In the genomic region with DNA sequence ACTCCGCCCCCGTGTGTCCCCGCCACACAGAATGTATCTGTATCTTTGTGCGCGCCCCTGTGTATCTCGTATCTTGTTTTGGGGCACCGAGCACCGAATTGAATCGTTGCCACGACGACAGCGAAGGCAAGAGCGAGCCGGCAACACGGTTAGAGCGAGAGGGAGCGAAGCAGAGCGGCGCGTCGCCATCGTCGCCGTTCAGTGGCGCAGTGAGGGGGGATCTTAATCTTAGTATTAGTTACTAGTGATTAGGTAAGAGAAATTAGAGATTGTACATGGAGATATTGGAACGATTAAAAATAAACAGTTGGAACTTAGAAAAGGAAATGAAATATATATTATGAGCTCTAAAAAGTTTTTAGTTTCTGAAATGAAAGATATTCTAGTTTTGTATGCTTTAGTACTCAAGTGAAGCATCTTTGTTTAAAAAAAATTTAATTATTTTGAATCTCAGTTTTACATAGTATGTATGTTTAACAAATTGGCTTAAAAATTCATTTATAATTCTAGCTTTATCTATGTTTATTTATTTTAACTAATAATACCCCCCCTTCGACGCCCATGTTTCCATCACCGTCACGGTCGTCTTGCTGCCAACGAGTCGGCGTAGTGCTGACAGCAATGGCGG, we compare ENCODE assay signal across 1 fruit fly cellular context.
TF ChIP-seq lines count a peak whose summit lies in the region.

No protein-coding gene starts in this region.

TF ChIP-seq in whole organism, embryonic, 481 proteins besides CTCF, POLR2A, EP300 and RAD21 (continued from another document and continues in another):
- peak; percentile 100 for TF ChIP-seq CG17361 (GFP tag; IDR thresholded peaks at IDR 0.05; lab: Robert Waterston, UW)
- TF ChIP-seq CG5953 (GFP tag; IDR thresholded peaks at IDR 0.05; lab: Robert Waterston, UW): peak; percentile 22; the same call in 1 of the 2 replicates
- peak; percentile 97 for TF ChIP-seq CG14710 (tag; optimal IDR thresholded peaks at IDR 0.05; lab: Kevin White, UChicago)
- peak; percentile 90 for TF ChIP-seq CG18476 (GFP tag; optimal IDR thresholded peaks at IDR 0.05; lab: Kevin White, UChicago)
- TF ChIP-seq HLH4C (GFP tag; IDR thresholded peaks at IDR 0.05; lab: Robert Waterston, UW; ENCODE audit: partially characterized antibody): no peak
- TF ChIP-seq dmrt99B (tag; optimal IDR thresholded peaks at IDR 0.05; lab: Kevin White, UChicago): peak; percentile 96
- TF ChIP-seq HHEX (GFP tag; optimal IDR thresholded peaks at IDR 0.05; lab: Kevin White, UChicago): peak; percentile 92
- peak; percentile 45; the same call in 2 of the 3 replicates for TF ChIP-seq sr (GFP tag; IDR thresholded peaks at IDR 0.05; lab: Robert Waterston, UW)
- TF ChIP-seq Doc2 (GFP tag; IDR thresholded peaks at IDR 0.05; lab: Robert Waterston, UW): 0 out of 2 replicates have a peak, but pooled peaks have one; percentile 40
- TF ChIP-seq Lim3 (GFP tag; IDR thresholded peaks at IDR 0.05; lab: Robert Waterston, UW): no peak; the same call in 1 of the 2 replicates
- 0 out of 2 replicates have a peak, but pooled peaks have one; percentile 36 for TF ChIP-seq toy (GFP tag; IDR thresholded peaks at IDR 0.05; lab: Robert Waterston, UW)
- peak; percentile 53 for TF ChIP-seq B-H2 (GFP tag; optimal IDR thresholded peaks at IDR 0.05; lab: Kevin White, UChicago)
- TF ChIP-seq stc (GFP tag; IDR thresholded peaks at IDR 0.05; lab: Robert Waterston, UW): peak; percentile 82
- TF ChIP-seq CG17359 (tag; optimal IDR thresholded peaks at IDR 0.05; lab: Kevin White, UChicago): peak; percentile 88
- no peak for TF ChIP-seq yki (optimal IDR thresholded peaks at IDR 0.05; lab: Kevin White, UChicago)
- peak; percentile 49 to 94 for TF ChIP-seq Hr51 (GFP tag; optimal IDR thresholded peaks at IDR 0.05; lab: Kevin White, UChicago)
- peak; percentile 83 for TF ChIP-seq jigr1 (GFP tag; IDR thresholded peaks at IDR 0.05; lab: Robert Waterston, UW)
- peak; percentile 94 for TF ChIP-seq CG4328 (GFP tag; optimal IDR thresholded peaks at IDR 0.05; lab: Kevin White, UChicago)
- no peak for TF ChIP-seq ham (GFP tag; IDR thresholded peaks at IDR 0.05; lab: Robert Waterston, UW)
- peak; percentile 82 for TF ChIP-seq CG10274 (GFP tag; optimal IDR thresholded peaks at IDR 0.05; lab: Kevin White, UChicago)
- no peak for TF ChIP-seq CG12236 (GFP tag; optimal IDR thresholded peaks at IDR 0.05; lab: Kevin White, UChicago)
- peak; percentile 77 for TF ChIP-seq dpn (GFP tag; optimal IDR thresholded peaks at IDR 0.05; lab: Kevin White, UChicago)
- TF ChIP-seq MTF-1 (GFP tag; optimal IDR thresholded peaks at IDR 0.05; lab: Kevin White, UChicago; ENCODE audit: borderline replicate concordance): peak; percentile 58
- peak; percentile 51 for TF ChIP-seq CG1603 (tag; optimal IDR thresholded peaks at IDR 0.05; lab: Kevin White, UChicago)
- peak; percentile 68 for TF ChIP-seq CG31224 (GFP tag; IDR thresholded peaks at IDR 0.05; lab: Robert Waterston, UW)
- no peak for TF ChIP-seq hbn (GFP tag; IDR thresholded peaks at IDR 0.05; lab: Robert Waterston, UW; ENCODE audit: partially characterized antibody)
- TF ChIP-seq org-1 (GFP tag; optimal IDR thresholded peaks at IDR 0.05; lab: Kevin White, UChicago): peak; percentile 88
- no peak for TF ChIP-seq CG16779 (GFP tag; IDR thresholded peaks at IDR 0.05; lab: Robert Waterston, UW)
- TF ChIP-seq zfh1 (GFP tag; IDR thresholded peaks at IDR 0.05; lab: Robert Waterston, UW): peak; percentile 78; the same call in 2 of the 3 replicates
- peak; percentile 68; the same call in 2 of the 3 replicates for TF ChIP-seq H15 (GFP tag; IDR thresholded peaks at IDR 0.05; lab: Robert Waterston, UW)
- no peak for TF ChIP-seq gcm2 (GFP tag; optimal IDR thresholded peaks at IDR 0.05; lab: Kevin White, UChicago)
- TF ChIP-seq otp (GFP tag; IDR thresholded peaks at IDR 0.05; lab: Robert Waterston, UW): 0 out of 3 replicates have a peak, but pooled peaks have one; percentile 19
- peak; percentile 87 for TF ChIP-seq croc (GFP tag; conservative IDR thresholded peaks at IDR 0.05; lab: Robert Waterston, UW)
- TF ChIP-seq zfh2 (GFP tag; optimal IDR thresholded peaks at IDR 0.05; lab: Kevin White, UChicago): peak; percentile 64
- TF ChIP-seq Nf-YA (GFP tag; IDR thresholded peaks at IDR 0.05; lab: Robert Waterston, UW): peak; percentile 82
- TF ChIP-seq CG7839 (tag; optimal IDR thresholded peaks at IDR 0.05; lab: Kevin White, UChicago): peak; percentile 94
- no peak for TF ChIP-seq hb (GFP tag; IDR thresholded peaks at IDR 0.05; lab: Robert Waterston, UW; ENCODE audit: partially characterized antibody)
- TF ChIP-seq CG34376 (GFP tag; optimal IDR thresholded peaks at IDR 0.05; lab: Kevin White, UChicago): peak; percentile 88
- TF ChIP-seq gfzf (GFP tag; optimal IDR thresholded peaks at IDR 0.05; lab: Kevin White, UChicago): no peak
- TF ChIP-seq cas (GFP tag; IDR thresholded peaks at IDR 0.05; lab: Robert Waterston, UW): no peak
- TF ChIP-seq dimm (GFP tag; IDR thresholded peaks at IDR 0.05; lab: Robert Waterston, UW): 0 out of 2 replicates have a peak, but pooled peaks have one; percentile 20
- TF ChIP-seq crc (GFP tag; optimal IDR thresholded peaks at IDR 0.05; lab: Kevin White, UChicago): peak; percentile 15
- peak; percentile 21 for TF ChIP-seq CG10565 (GFP tag; optimal IDR thresholded peaks at IDR 0.05; lab: Kevin White, UChicago)
- TF ChIP-seq CG8281 (tag; optimal IDR thresholded peaks at IDR 0.05; lab: Kevin White, UChicago): peak; percentile 81
- peak; percentile 84 for TF ChIP-seq CG3407 (GFP tag; optimal IDR thresholded peaks at IDR 0.05; lab: Kevin White, UChicago)
- TF ChIP-seq sima (GFP tag; optimal IDR thresholded peaks at IDR 0.05; lab: Kevin White, UChicago): no peak
- TF ChIP-seq CG17385 (GFP tag; optimal IDR thresholded peaks at IDR 0.05; lab: Kevin White, UChicago): peak; percentile 87
- peak; percentile 96 for TF ChIP-seq CG12659 (GFP tag; optimal IDR thresholded peaks at IDR 0.05; lab: Kevin White, UChicago)
- TF ChIP-seq CG10209 (GFP tag; optimal IDR thresholded peaks at IDR 0.05; lab: Kevin White, UChicago): peak; percentile 94
- peak; percentile 79; the same call in 1 of the 2 replicates for TF ChIP-seq ssp (GFP tag; IDR thresholded peaks at IDR 0.05; lab: Robert Waterston, UW)
- TF ChIP-seq CG2199 (GFP tag; IDR thresholded peaks at IDR 0.05; lab: Robert Waterston, UW): 0 out of 3 replicates have a peak, but pooled peaks have one; percentile 11
- peak; percentile 84 for TF ChIP-seq Fer3 (tag; optimal IDR thresholded peaks at IDR 0.05; lab: Kevin White, UChicago)
- TF ChIP-seq Atf6 (GFP tag; IDR thresholded peaks at IDR 0.05; lab: Robert Waterston, UW): peak; percentile 74
- peak; percentile 94 for TF ChIP-seq CG6689 (GFP tag; IDR thresholded peaks at IDR 0.05; lab: Robert Waterston, UW)
- TF ChIP-seq CG3065 (GFP tag; optimal IDR thresholded peaks at IDR 0.05; lab: Kevin White, UChicago): peak; percentile 66
- no peak for TF ChIP-seq Mad (GFP tag; optimal IDR thresholded peaks at IDR 0.05; lab: Kevin White, UChicago)
- TF ChIP-seq Poxn (GFP tag; IDR thresholded peaks at IDR 0.05; lab: Robert Waterston, UW): peak; percentile 63
- TF ChIP-seq Dfd (GFP tag; optimal IDR thresholded peaks at IDR 0.05; lab: Kevin White, UChicago): peak in 1 of 2 experiments; percentile 35
- peak; percentile 96 for TF ChIP-seq CG17829 (tag; optimal IDR thresholded peaks at IDR 0.05; lab: Kevin White, UChicago)
- no peak for TF ChIP-seq HmgD (GFP tag; optimal IDR thresholded peaks at IDR 0.05; lab: Kevin White, UChicago)
- peak; percentile 94 for TF ChIP-seq dysf (GFP tag; IDR thresholded peaks at IDR 0.05; lab: Robert Waterston, UW)
- TF ChIP-seq CG13775 (GFP tag; optimal IDR thresholded peaks at IDR 0.05; lab: Kevin White, UChicago): peak; percentile 91
- TF ChIP-seq Bgb (GFP tag; IDR thresholded peaks at IDR 0.05; lab: Robert Waterston, UW; ENCODE audit: partially characterized antibody): no peak; the same call in 1 of the 2 replicates
- TF ChIP-seq CG17568 (GFP tag; optimal IDR thresholded peaks at IDR 0.05; lab: Kevin White, UChicago): peak; percentile 24
- no peak for TF ChIP-seq chinmo (GFP tag; IDR thresholded peaks at IDR 0.05; lab: Robert Waterston, UW; ENCODE audit: partially characterized antibody)
- 0 out of 2 replicates have a peak, but pooled peaks have one; percentile 8 for TF ChIP-seq Scr (GFP tag; IDR thresholded peaks at IDR 0.05; lab: Robert Waterston, UW; ENCODE audit: partially characterized antibody)
- no peak for TF ChIP-seq Hey (tag; optimal IDR thresholded peaks at IDR 0.05; lab: Kevin White, UChicago)
- no peak for TF ChIP-seq CG4282 (GFP tag; optimal IDR thresholded peaks at IDR 0.05; lab: Kevin White, UChicago)
- TF ChIP-seq Med (GFP tag; lab: Kevin White, UChicago): peak; percentile 92
- peak; percentile 85 for TF ChIP-seq CG2875 (GFP tag; optimal IDR thresholded peaks at IDR 0.05; lab: Kevin White, UChicago)
- peak; percentile 95 for TF ChIP-seq CG4820 (GFP tag; optimal IDR thresholded peaks at IDR 0.05; lab: Kevin White, UChicago)
- TF ChIP-seq cg (GFP tag; optimal IDR thresholded peaks at IDR 0.05; lab: Kevin White, UChicago): no peak
- TF ChIP-seq HLHmδ (GFP tag; optimal IDR thresholded peaks at IDR 0.05; lab: Kevin White, UChicago): no peak
- peak; percentile 46 for TF ChIP-seq CG4617 (GFP tag; optimal IDR thresholded peaks at IDR 0.05; lab: Kevin White, UChicago; ENCODE audit: borderline replicate concordance)
- peak; percentile 93 for TF ChIP-seq grau (tag; optimal IDR thresholded peaks at IDR 0.05; lab: Kevin White, UChicago)
- peak; percentile 58 for TF ChIP-seq CG2202 (tag; optimal IDR thresholded peaks at IDR 0.05; lab: Kevin White, UChicago)
- TF ChIP-seq CG1602 (GFP tag; optimal IDR thresholded peaks at IDR 0.05; lab: Kevin White, UChicago): peak; percentile 87
- no peak for TF ChIP-seq fd102C (GFP tag; optimal IDR thresholded peaks at IDR 0.05; lab: Kevin White, UChicago)
- TF ChIP-seq CG14014 (GFP tag; IDR thresholded peaks at IDR 0.05; lab: Robert Waterston, UW): peak; percentile 51; the same call in 1 of the 2 replicates
- peak; percentile 90 for TF ChIP-seq Sox102F (GFP tag; optimal IDR thresholded peaks at IDR 0.05; lab: Kevin White, UChicago)
- TF ChIP-seq bcd (GFP tag; optimal IDR thresholded peaks at IDR 0.05; lab: Kevin White, UChicago): peak; percentile 96
- TF ChIP-seq ci (GFP tag; IDR thresholded peaks at IDR 0.05; lab: Robert Waterston, UW): peak; percentile 54; the same call in 1 of the 3 replicates
- TF ChIP-seq shn (GFP tag; optimal IDR thresholded peaks at IDR 0.05; lab: Kevin White, UChicago): peak; percentile 15
- peak; percentile 1 for TF ChIP-seq repo (GFP tag; optimal IDR thresholded peaks at IDR 0.05; lab: Kevin White, UChicago)
- TF ChIP-seq corto (GFP tag; optimal IDR thresholded peaks at IDR 0.05; lab: Kevin White, UChicago): no peak
- TF ChIP-seq Taf1 (GFP tag; IDR thresholded peaks at IDR 0.05; lab: Robert Waterston, UW): peak; percentile 65
- TF ChIP-seq CG1529 (GFP tag; optimal IDR thresholded peaks at IDR 0.05; lab: Kevin White, UChicago): peak; percentile 72
- TF ChIP-seq CG11085 (GFP tag; IDR thresholded peaks at IDR 0.05; lab: Robert Waterston, UW): peak; percentile 52; the same call in 1 of the 2 replicates
- peak; percentile 49 for TF ChIP-seq HmgZ (tag; optimal IDR thresholded peaks at IDR 0.05; lab: Kevin White, UChicago)
- TF ChIP-seq HLH54F (GFP tag; optimal IDR thresholded peaks at IDR 0.05; lab: Kevin White, UChicago): peak; percentile 34
- TF ChIP-seq CG6854 (GFP tag; optimal IDR thresholded peaks at IDR 0.05; lab: Kevin White, UChicago): peak; percentile 89
- TF ChIP-seq CG1647 (GFP tag; optimal IDR thresholded peaks at IDR 0.05; lab: Kevin White, UChicago): no peak
- peak; percentile 36 for TF ChIP-seq CG9876 (GFP tag; optimal IDR thresholded peaks at IDR 0.05; lab: Kevin White, UChicago)
- TF ChIP-seq CG9727 (GFP tag; optimal IDR thresholded peaks at IDR 0.05; lab: Kevin White, UChicago): peak; percentile 96
- TF ChIP-seq esg (GFP tag; conservative IDR thresholded peaks at IDR 0.05; lab: Robert Waterston, UW): peak; percentile 81
- peak; percentile 72 for TF ChIP-seq Side (GFP tag; optimal IDR thresholded peaks at IDR 0.05; lab: Kevin White, UChicago)
- peak; percentile 80 to 82 for TF ChIP-seq Pdp1 (GFP tag; optimal IDR thresholded peaks at IDR 0.05; lab: Kevin White, UChicago)
- TF ChIP-seq so (GFP tag; IDR thresholded peaks at IDR 0.05; lab: Robert Waterston, UW): peak; percentile 79; the same call in 2 of the 3 replicates
- TF ChIP-seq Ravus (GFP tag; IDR thresholded peaks at IDR 0.05; lab: Robert Waterston, UW): peak; percentile 15; the same call in 1 of the 2 replicates
- TF ChIP-seq tup (GFP tag; optimal IDR thresholded peaks at IDR 0.05; lab: Kevin White, UChicago): peak; percentile 2
- TF ChIP-seq CG7372 (GFP tag; IDR thresholded peaks at IDR 0.05; lab: Robert Waterston, UW): peak; percentile 80
- peak; percentile 19 for TF ChIP-seq Sry-δ (GFP tag; optimal IDR thresholded peaks at IDR 0.05; lab: Kevin White, UChicago)
- peak; percentile 80 for TF ChIP-seq fd3F (GFP tag; optimal IDR thresholded peaks at IDR 0.05; lab: Kevin White, UChicago)
- peak; percentile 82 for TF ChIP-seq CG18764 (GFP tag; optimal IDR thresholded peaks at IDR 0.05; lab: Kevin White, UChicago)
- TF ChIP-seq CG18599 (GFP tag; optimal IDR thresholded peaks at IDR 0.05; lab: Kevin White, UChicago): peak; percentile 95
- no peak for TF ChIP-seq vfl (GFP tag; optimal IDR thresholded peaks at IDR 0.05; lab: Kevin White, UChicago)
- TF ChIP-seq pfk (GFP tag; optimal IDR thresholded peaks at IDR 0.05; lab: Kevin White, UChicago): no peak
- TF ChIP-seq zen (tag; optimal IDR thresholded peaks at IDR 0.05; lab: Kevin White, UChicago): peak; percentile 88
- TF ChIP-seq chif (GFP tag; optimal IDR thresholded peaks at IDR 0.05; lab: Kevin White, UChicago): peak; percentile 42 to 53
- peak; percentile 69 for TF ChIP-seq CG30431 (GFP tag; optimal IDR thresholded peaks at IDR 0.05; lab: Kevin White, UChicago)
- peak; percentile 45 for TF ChIP-seq Sry-β (GFP tag; optimal IDR thresholded peaks at IDR 0.05; lab: Kevin White, UChicago)
- peak; percentile 89 for TF ChIP-seq tgo (GFP tag; IDR thresholded peaks at IDR 0.05; lab: Robert Waterston, UW)
- TF ChIP-seq CG8924 (tag; optimal IDR thresholded peaks at IDR 0.05; lab: Kevin White, UChicago): peak; percentile 95
- TF ChIP-seq Dll (GFP tag; IDR thresholded peaks at IDR 0.05; lab: Robert Waterston, UW; ENCODE audit: partially characterized antibody): no peak
- peak; percentile 64 for TF ChIP-seq exex (tag; optimal IDR thresholded peaks at IDR 0.05; lab: Kevin White, UChicago)
- peak; percentile 19 for TF ChIP-seq sd (tag; optimal IDR thresholded peaks at IDR 0.05; lab: Kevin White, UChicago)
- TF ChIP-seq Neu2 (GFP tag; optimal IDR thresholded peaks at IDR 0.05; lab: Kevin White, UChicago; ENCODE audit: borderline replicate concordance): no peak
- TF ChIP-seq p53 (GFP tag; optimal IDR thresholded peaks at IDR 0.05; lab: Kevin White, UChicago): peak; percentile 36
- TF ChIP-seq Bteb2 (GFP tag; optimal IDR thresholded peaks at IDR 0.05; lab: Kevin White, UChicago): peak; percentile 47
